Worm (Caenorhabditis elegans) whole organism, L4 larva: Measurements from ENCODE around the gene ttr-20.
A peak's percentile ranks its signal among the peaks of the same experiment; 100 is the strongest.
"Not testable (repeated sequence)": the region's sequence is repeated elsewhere in the genome, so short reads cannot be mapped to it uniquely, and the experiment has no call there.

Source experiments
- F44E2.7 ChIP-seq: fragments of 200-800 bp; sonication (Bioruptor generic); IDR thresholded peaks from 2 replicates; pipeline ENCODE4 v2.1.2; 2022; ENCODE audit warnings: missing genetic modification characterization, missing compliant biosample characterization
- R02D3.7 ChIP-seq: fragments of 150-350 bp; sonication (generic microtip); optimal IDR thresholded peaks from 3 replicates; lab custom pipeline; 2014; ENCODE audit warnings: missing biosample characterization, missing genetic modification characterization
- Y5F2A.4 ChIP-seq: fragments of 200-800 bp; sonication (Bioruptor generic); optimal IDR thresholded peaks from 2 replicates; lab custom pipeline; 2018; ENCODE audit warnings: mild to moderate bottlenecking, missing genetic modification characterization, missing compliant biosample characterization
- Y75B8A.6 ChIP-seq: fragments of 200-800 bp; sonication (Bioruptor generic); IDR thresholded peaks from 2 replicates; pipeline ENCODE4 v1.3.6; 2022; ENCODE audit warnings: missing genetic modification reagents, missing genetic modification characterization, missing compliant biosample characterization
- ZK337.2 ChIP-seq: fragments of 200-800 bp; sonication (Bioruptor generic); IDR thresholded peaks from 2 replicates; pipeline ENCODE4 v1.3.6; 2022; ENCODE audit warnings: missing genetic modification reagents, missing genetic modification characterization, missing compliant biosample characterization
- aha-1 ChIP-seq: fragments of 150-350 bp; peaks from one replicate; lab custom pipeline; 2014; ENCODE audit warnings: missing biosample characterization, missing genetic modification characterization
- ceh-28 ChIP-seq: fragments of 150-350 bp; optimal IDR thresholded peaks from 2 replicates; lab custom pipeline; 2014; ENCODE audit warnings: missing biosample characterization, missing genetic modification reagents, missing genetic modification characterization
- ceh-32 ChIP-seq: sonication (generic microtip); optimal IDR thresholded peaks from 2 replicates; lab custom pipeline; 2016; ENCODE audit warnings: mild to moderate bottlenecking, missing genetic modification characterization, missing compliant biosample characterization; ENCODE audit not compliant: poor library complexity
- ceh-62 ChIP-seq: sonication (generic microtip); optimal IDR thresholded peaks from 2 replicates; lab custom pipeline; 2017; ENCODE audit warnings: missing biosample characterization, missing genetic modification characterization
- daf-12 ChIP-seq: fragments of 150-350 bp; optimal IDR thresholded peaks from 2 replicates; lab custom pipeline; 2014; ENCODE audit warnings: missing biosample characterization, missing genetic modification reagents, missing genetic modification characterization
- daf-19 ChIP-seq: fragments of 200-800 bp; sonication (Bioruptor generic); conservative IDR thresholded peaks from 2 replicates; pipeline ENCODE4 v1.3.6; 2022; ENCODE audit warnings: missing genetic modification characterization, missing compliant biosample characterization
- dmd-8 ChIP-seq: fragments of 200-800 bp; sonication (Bioruptor generic); IDR thresholded peaks from 2 replicates; pipeline ENCODE4 v1.3.6; 2022; ENCODE audit warnings: missing genetic modification characterization, missing compliant biosample characterization
- dmd-9 ChIP-seq: fragments of 200-800 bp; sonication (Bioruptor generic); IDR thresholded peaks from 2 replicates; pipeline ENCODE4 v1.3.6; 2022; ENCODE audit warnings: missing genetic modification reagents, missing genetic modification characterization, missing compliant biosample characterization
- dve-1 ChIP-seq: sonication (generic microtip); optimal IDR thresholded peaks from 2 replicates; lab custom pipeline; 2017; ENCODE audit warnings: antibody characterized with exemption, mild to moderate bottlenecking, missing genetic modification characterization, missing compliant biosample characterization; ENCODE audit not compliant: insufficient read depth
- fos-1 ChIP-seq: fragments of 150-350 bp; optimal IDR thresholded peaks from 2 replicates; lab custom pipeline; 2014; ENCODE audit warnings: missing biosample characterization, missing genetic modification characterization
- gei-8 ChIP-seq: fragments of 200-800 bp; sonication (Bioruptor generic); optimal IDR thresholded peaks from 2 replicates; lab custom pipeline; 2018; ENCODE audit warnings: mild to moderate bottlenecking, missing genetic modification characterization, missing compliant biosample characterization
- lim-7 ChIP-seq: fragments of 200-800 bp; sonication (Bioruptor generic); IDR thresholded peaks from 2 replicates; pipeline ENCODE4 v1.3.6; 2022; ENCODE audit warnings: missing genetic modification characterization, missing compliant biosample characterization
- lin-1 ChIP-seq: fragments of 200-800 bp; sonication (Bioruptor generic); IDR thresholded peaks from 2 replicates; pipeline ENCODE4 v1.3.6; 2022; ENCODE audit warnings: missing genetic modification reagents, missing genetic modification characterization, missing compliant biosample characterization
- lin-13 ChIP-seq: fragments of 150-350 bp; optimal IDR thresholded peaks from 2 replicates; lab custom pipeline; 2014; ENCODE audit warnings: missing biosample characterization, missing genetic modification reagents, missing genetic modification characterization
- lin-39 ChIP-seq: fragments of 150-350 bp; optimal IDR thresholded peaks from 2 replicates; lab custom pipeline; 2014; ENCODE audit warnings: missing biosample characterization, missing genetic modification reagents, missing genetic modification characterization
- lsy-2 ChIP-seq, 2 experiments: fragments of 150-350 bp in 1 of 2; sonication (generic microtip) in 1 of 2; optimal IDR thresholded peaks; 2 replicates each; lab custom pipeline; 2014 to 2017; ENCODE audit warnings: missing biosample characterization in 2 of 2, missing genetic modification characterization in 2 of 2
- madf-5 ChIP-seq, 2 experiments: fragments of 200-800 bp; sonication (Bioruptor generic); IDR thresholded peaks; 2 replicates each; pipeline ENCODE4 v1.3.6; 2022; ENCODE audit warnings: missing compliant biosample characterization in 2 of 2, missing genetic modification characterization in 2 of 2
- mdt-29 ChIP-seq: fragments of 200-800 bp; sonication (Bioruptor generic); IDR thresholded peaks from 2 replicates; pipeline ENCODE4 v1.3.6; 2022; ENCODE audit warnings: missing genetic modification reagents, missing genetic modification characterization, missing compliant biosample characterization
- mes-2 ChIP-seq: sonication (generic microtip); optimal IDR thresholded peaks from 2 replicates; lab custom pipeline; 2016; ENCODE audit warnings: missing genotype, mild to moderate bottlenecking, missing genetic modification characterization, missing compliant biosample characterization; ENCODE audit not compliant: poor library complexity, severe bottlenecking
- mxl-2 ChIP-seq: fragments of 200-800 bp; sonication (Bioruptor generic); conservative IDR thresholded peaks from 2 replicates; pipeline ENCODE4 v1.3.6; 2022; ENCODE audit warnings: missing genetic modification reagents, missing genetic modification characterization, missing compliant biosample characterization
- mxl-3 ChIP-seq: fragments of 200-800 bp; sonication (Bioruptor generic); optimal IDR thresholded peaks from 2 replicates; lab custom pipeline; 2018; ENCODE audit warnings: mild to moderate bottlenecking, missing genetic modification characterization, missing compliant biosample characterization
- nhr-237 ChIP-seq: sonication (generic microtip); optimal IDR thresholded peaks from 2 replicates; lab custom pipeline; 2017; ENCODE audit warnings: missing biosample characterization, missing genetic modification characterization
- nhr-25 ChIP-seq: sonication (generic microtip); optimal IDR thresholded peaks from 2 replicates; lab custom pipeline; 2017; ENCODE audit warnings: missing genetic modification characterization, mild to moderate bottlenecking, missing compliant biosample characterization, antibody characterized with exemption, moderate library complexity, borderline replicate concordance; ENCODE audit not compliant: insufficient read depth
- nhr-28 ChIP-seq: fragments of 150-350 bp; optimal IDR thresholded peaks from 2 replicates; lab custom pipeline; 2014; ENCODE audit warnings: missing biosample characterization, missing genetic modification characterization
- nhr-42 ChIP-seq: fragments of 200-800 bp; sonication (Bioruptor generic); IDR thresholded peaks from 2 replicates; pipeline ENCODE4 v1.3.6; 2022; ENCODE audit warnings: missing genetic modification characterization, missing compliant biosample characterization
- pha-4 ChIP-seq, 2 experiments: fragments of 150-350 bp in 1 of 2; fragments of 200-800 bp in 1 of 2; sonication (Bioruptor generic) in 1 of 2; IDR thresholded peaks in 1 of 2; optimal IDR thresholded peaks in 1 of 2; 2 replicates each; pipeline versions ENCODE4 v1.3.6 to Lab custom; 2014 to 2022; ENCODE audit warnings: missing genetic modification characterization in 2 of 2, missing genetic modification reagents in 2 of 2, missing biosample characterization in 1 of 2, missing compliant biosample characterization in 1 of 2
- php-3 ChIP-seq: fragments of 200-800 bp; sonication (Bioruptor generic); IDR thresholded peaks from 2 replicates; pipeline ENCODE4 v1.3.6; 2022; ENCODE audit warnings: missing genetic modification reagents, missing genetic modification characterization, missing compliant biosample characterization
- sdz-12 ChIP-seq: fragments of 200-800 bp; sonication (Bioruptor generic); optimal IDR thresholded peaks from 2 replicates; lab custom pipeline; 2018; ENCODE audit warnings: mild to moderate bottlenecking, missing genetic modification characterization, missing compliant biosample characterization
- set-16 ChIP-seq: fragments of 200-800 bp; sonication (Bioruptor generic); IDR thresholded peaks from 2 replicates; pipeline ENCODE4 v1.3.6; 2022; ENCODE audit warnings: missing genetic modification reagents, missing genetic modification characterization, missing compliant biosample characterization
- skn-1 ChIP-seq: fragments of 150-350 bp; optimal IDR thresholded peaks from 2 replicates; lab custom pipeline; 2014; ENCODE audit warnings: missing biosample characterization, missing genetic modification characterization
- spr-3 ChIP-seq: fragments of 200-800 bp; sonication (Bioruptor generic); optimal IDR thresholded peaks from 2 replicates; lab custom pipeline; 2018; ENCODE audit warnings: mild to moderate bottlenecking, missing genetic modification characterization, missing compliant biosample characterization
- tra-1 ChIP-seq: fragments of 200-800 bp; sonication (Bioruptor generic); IDR thresholded peaks from 2 replicates; pipeline ENCODE4 v1.3.6; 2022; ENCODE audit warnings: missing genetic modification reagents, missing genetic modification characterization, missing compliant biosample characterization
- unc-39 ChIP-seq: sonication (generic microtip); optimal IDR thresholded peaks from 2 replicates; lab custom pipeline; 2017; ENCODE audit warnings: missing biosample characterization, missing genetic modification characterization
- zfp-2 ChIP-seq: sonication (generic microtip); optimal IDR thresholded peaks from 2 replicates; lab custom pipeline; 2016; ENCODE audit warnings: mild to moderate bottlenecking, missing genetic modification characterization, missing compliant biosample characterization

ttr-20 gene

DNA sequence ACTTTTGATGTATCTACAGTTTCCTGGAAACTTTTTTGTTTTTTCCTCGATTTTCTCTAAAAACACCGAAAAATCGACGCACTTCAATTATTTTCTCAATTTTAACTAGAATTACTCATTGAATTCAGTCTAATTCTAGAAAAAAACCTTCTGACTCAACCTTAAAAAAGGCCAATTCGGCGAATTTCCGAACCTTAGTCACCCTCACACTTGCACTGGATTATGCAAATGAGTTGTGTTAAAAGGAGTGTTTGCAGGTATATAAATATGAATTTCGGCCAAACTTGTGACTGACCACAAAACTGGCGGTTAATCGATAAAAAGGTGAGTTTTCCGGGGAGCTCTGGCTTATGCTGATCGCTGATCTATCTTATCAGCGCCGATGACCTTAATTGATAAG lies at the start of gene ttr-20:
Gene ttr-20, plus strand, starts transcription at position 301 of the 400 bp plus-strand sequence.
- TF ChIP-seq aha-1 (tag; lab: Kevin White, UChicago) = peak; percentile 50
- no peak for TF ChIP-seq set-16 (GFP tag; lab: Robert Waterston, UW)

DNA sequence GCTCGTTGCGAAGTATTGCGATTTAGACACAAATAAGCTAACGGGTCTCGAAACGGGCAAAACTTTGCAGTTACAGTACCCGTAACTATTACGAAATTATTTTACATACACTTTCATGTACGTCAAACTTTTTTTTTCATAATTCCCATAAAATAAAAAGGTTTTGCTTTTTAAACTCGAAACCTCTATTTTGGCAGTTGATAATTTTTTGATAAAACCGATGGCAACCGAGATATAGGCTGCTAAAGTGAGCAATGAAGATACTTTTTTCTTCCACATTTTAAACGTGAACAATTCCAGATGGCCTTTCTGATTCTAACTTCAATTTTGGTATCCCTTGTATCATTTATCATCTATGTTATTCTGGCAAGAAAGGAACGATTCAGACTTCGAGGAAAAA lies 49.4 kb upstream of the ttr-20 start, which contains the start of gene cyp-25A6:
Gene cyp-25A6, plus strand, starts transcription at position 301 of the 400 bp plus-strand sequence.
- TF ChIP-seq daf-12 (tag; lab: Kevin White, UChicago); lin-13 (GFP tag; lab: Kevin White, UChicago); skn-1 (tag; lab: Kevin White, UChicago): not testable (repeated sequence)
- TF ChIP-seq, all 104 proteins: peak for 0; not testable (repeated sequence) for 104

- TF ChIP-seq lsy-2 (tag; optimal IDR thresholded peaks at IDR 0.05; lab: Kevin White, UChicago) (no peak), R02D3.7 (tag; lab: Kevin White, UChicago) (no peak), nhr-42 (no peak), Y75B8A.6 (GFP tag; lab: Robert Waterston, UW) (no peak), php-3 (GFP tag; lab: Robert Waterston, UW) (no peak), nhr-28 (no peak), ceh-32 (tag; lab: Kevin White, UChicago) (no peak), dmd-8 (GFP tag; lab: Robert Waterston, UW) (no peak), lin-39 (tag; lab: Kevin White, UChicago) (no peak), dmd-9 (GFP tag; lab: Robert Waterston, UW) (no peak), Y5F2A.4 (GFP tag; lab: Kevin White, UChicago) (no peak), dve-1 (tag; lab: Kevin White, UChicago) (no peak), daf-19 (GFP tag; lab: Robert Waterston, UW) (no peak), mxl-3 (no peak), lim-7 (GFP tag; lab: Robert Waterston, UW) (no peak), madf-5 (GFP tag; IDR thresholded peaks at IDR 0.05; lab: Robert Waterston, UW) (no peak), sdz-12 (GFP tag; lab: Kevin White, UChicago) (no peak)
These were observed 42.3 kb upstream of the ttr-20 start, which contains the start of gene pax-2 for ce11 chrIV:4204275-4204674. Gene pax-2, minus strand, starts transcription at chrIV:4204375.

DNA sequence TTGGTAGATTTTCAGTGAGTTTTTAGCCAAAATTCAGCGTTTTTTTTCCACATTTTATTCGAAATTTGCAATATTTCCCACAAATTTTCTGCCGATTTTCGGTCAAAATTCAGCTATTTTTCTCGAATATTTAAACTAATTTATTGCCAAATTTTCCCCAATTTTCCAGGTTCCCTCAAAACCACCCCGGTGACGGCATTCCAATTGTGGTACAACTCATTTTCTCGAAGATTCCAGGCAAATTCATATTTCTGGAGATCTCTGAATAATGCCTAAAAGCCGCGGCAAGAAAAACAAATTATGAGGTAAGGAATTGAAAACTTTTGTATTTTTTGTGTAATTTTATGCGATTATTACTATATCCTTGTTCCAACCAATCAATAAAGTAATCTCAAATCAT lies 39.5 kb upstream of the ttr-20 start, which contains the start of gene osgn-1:
Gene osgn-1, plus strand, starts transcription at position 301 of the 400 bp plus-strand sequence.
- TF ChIP-seq skn-1 (tag; lab: Kevin White, UChicago) (no peak), gei-8 (GFP tag; lab: Kevin White, UChicago) (no peak), mxl-2 (no peak), nhr-28 (no peak), mdt-29 (GFP tag; lab: Robert Waterston, UW) (no peak), lsy-2 (tag; optimal IDR thresholded peaks at IDR 0.05; lab: Kevin White, UChicago) (no peak), unc-39 (no peak), ZK337.2 (GFP tag; lab: Robert Waterston, UW) (no peak), nhr-25 (tag; lab: Kevin White, UChicago) (no peak), Y75B8A.6 (GFP tag; lab: Robert Waterston, UW) (no peak), nhr-237 (tag; lab: Kevin White, UChicago) (no peak), zfp-2 (tag; lab: Kevin White, UChicago) (no peak), fos-1 (tag; lab: Kevin White, UChicago) (no peak), F44E2.7 (GFP tag; lab: Robert Waterston, UW) (no peak)
- TF ChIP-seq, all 104 proteins: peak for 0

DNA sequence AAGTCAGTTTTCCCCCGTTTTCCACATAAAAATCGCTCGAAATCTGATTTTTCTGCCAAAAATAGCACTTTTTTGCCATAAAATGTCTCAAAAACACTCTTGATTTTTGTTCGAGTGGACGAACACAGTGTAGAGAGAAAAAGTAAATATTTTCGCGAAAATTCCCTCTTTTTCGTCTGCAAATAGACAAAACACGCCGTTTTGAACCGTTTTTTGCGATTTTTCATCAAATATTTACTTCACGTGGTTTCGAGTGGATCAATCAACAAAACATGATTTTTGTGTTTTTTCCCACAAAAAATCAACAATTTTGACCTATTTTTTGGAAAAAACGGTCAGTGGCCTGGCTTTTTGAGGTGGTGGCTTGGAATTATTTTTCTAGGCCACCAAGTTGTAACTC lies 37.5 kb upstream of the ttr-20 start:
- TF ChIP-seq ceh-28 (tag; lab: Kevin White, UChicago) (no peak), lin-1 (GFP tag; lab: Robert Waterston, UW) (no peak), nhr-28 (no peak), tra-1 (no peak), spr-3 (no peak), mes-2 (tag; lab: Kevin White, UChicago) (no peak), fos-1 (tag; lab: Kevin White, UChicago) (no peak), ceh-62 (tag; lab: Kevin White, UChicago) (no peak), mxl-3 (no peak), lin-39 (tag; lab: Kevin White, UChicago) (no peak), mdt-29 (GFP tag; lab: Robert Waterston, UW) (no peak), pha-4 (GFP tag; IDR thresholded peaks at IDR 0.05; lab: Robert Waterston, UW) (no peak), pha-4 (tag; optimal IDR thresholded peaks at IDR 0.05; lab: Kevin White, UChicago) (no peak)
